Fruit fly (Drosophila melanogaster) whole organism, embryonic: Measurements from ENCODE around the gene Targ1.

ENCODE experiments used
- Ada2b ChIP-seq: fragments of 200-800 bp; sonication (Bioruptor generic); IDR thresholded peaks from 2 replicates; pipeline ENCODE4 v1.3.6; 2022; ENCODE audit warnings: missing biosample characterization, missing genetic modification characterization
- Atf3 ChIP-seq: fragments of 200-800 bp; sonication (Bioruptor generic); optimal IDR thresholded peaks from 3 replicates; lab custom pipeline; 2016; ENCODE audit warnings: missing biosample characterization, missing genetic modification characterization
- CG10979 ChIP-seq: fragments of 200-800 bp; sonication (Bioruptor generic); optimal IDR thresholded peaks from 2 replicates; lab custom pipeline; 2018; ENCODE audit warnings: missing biosample characterization, mild to moderate bottlenecking, missing genetic modification characterization, moderate library complexity
- CG11696 ChIP-seq: fragments of 200-800 bp; sonication (Bioruptor generic); IDR thresholded peaks from 2 replicates; pipeline ENCODE4 v1.3.6; 2022; ENCODE audit warnings: missing biosample characterization, missing genetic modification characterization
- CG12236 ChIP-seq: fragments of 200-800 bp; sonication (Bioruptor generic); optimal IDR thresholded peaks from 2 replicates; lab custom pipeline; 2016; ENCODE audit warnings: missing biosample characterization, missing genetic modification characterization
- CG13287 ChIP-seq: fragments of 200-800 bp; sonication (Bioruptor generic); IDR thresholded peaks from 2 replicates; pipeline ENCODE4 v1.3.6; 2022; ENCODE audit warnings: missing biosample characterization, missing genetic modification characterization; ENCODE audit not compliant: partially characterized antibody
- CG15514 ChIP-seq: fragments of 200-800 bp; sonication (Bioruptor generic); optimal IDR thresholded peaks from 3 replicates; lab custom pipeline; 2017; ENCODE audit warnings: missing biosample characterization, missing genetic modification characterization, mild to moderate bottlenecking, moderate library complexity, missing genetic modification reagents
- CG17568 ChIP-seq: fragments of 200-800 bp; sonication (Bioruptor generic); optimal IDR thresholded peaks from 2 replicates; lab custom pipeline; 2018; ENCODE audit warnings: missing biosample characterization, mild to moderate bottlenecking, missing genetic modification characterization, moderate library complexity
- CG2678 ChIP-seq: fragments of 200-800 bp; sonication (Bioruptor generic); optimal IDR thresholded peaks from 3 replicates; lab custom pipeline; 2019; ENCODE audit warnings: missing biosample characterization, mild to moderate bottlenecking, missing genetic modification characterization, moderate library complexity
- CG30020 ChIP-seq: fragments of 200-800 bp; optimal IDR thresholded peaks from 2 replicates; lab custom pipeline; 2019; ENCODE audit warnings: missing biosample characterization, mild to moderate bottlenecking, missing genetic modification characterization, moderate library complexity
- CG32767 ChIP-seq: fragments of 200-800 bp; sonication (Bioruptor generic); IDR thresholded peaks from 2 replicates; pipeline ENCODE4 v1.3.6; 2022; ENCODE audit warnings: missing biosample characterization, missing genetic modification characterization
- CG32772 ChIP-seq: fragments of 200-800 bp; sonication (Bioruptor generic); IDR thresholded peaks from 2 replicates; pipeline ENCODE4 v1.3.6; 2022; ENCODE audit warnings: missing biosample characterization, missing genetic modification characterization
- CG3847 ChIP-seq: fragments of 200-800 bp; sonication (Bioruptor generic); IDR thresholded peaks from 2 replicates; pipeline ENCODE4 v1.3.6; 2022; ENCODE audit warnings: missing biosample characterization, missing genetic modification characterization
- CG4282 ChIP-seq: fragments of 200-800 bp; sonication (Bioruptor generic); optimal IDR thresholded peaks from 2 replicates; lab custom pipeline; 2016; ENCODE audit warnings: missing biosample characterization, missing genetic modification characterization
- CG4360 ChIP-seq: fragments of 200-800 bp; sonication (Bioruptor generic); IDR thresholded peaks from 2 replicates; pipeline ENCODE4 v1.3.6; 2022; ENCODE audit warnings: missing biosample characterization, missing genetic modification characterization
- CG5245 ChIP-seq: fragments of 200-800 bp; sonication (Bioruptor generic); optimal IDR thresholded peaks from 3 replicates; lab custom pipeline; 2016; ENCODE audit warnings: missing biosample characterization, missing genetic modification characterization
- CG6813 ChIP-seq: fragments of 200-800 bp; sonication (Bioruptor generic); optimal IDR thresholded peaks from 2 replicates; lab custom pipeline; 2017; ENCODE audit warnings: missing biosample characterization, missing genetic modification characterization, mild to moderate bottlenecking, moderate library complexity, missing genetic modification reagents
- CG9727 ChIP-seq: fragments of 200-800 bp; sonication (Bioruptor generic); optimal IDR thresholded peaks from 3 replicates; lab custom pipeline; 2017; ENCODE audit warnings: missing biosample characterization, mild to moderate bottlenecking, missing genetic modification characterization
- CG9797 ChIP-seq: fragments of 200-800 bp; sonication (Bioruptor generic); optimal IDR thresholded peaks from 3 replicates; lab custom pipeline; 2018; ENCODE audit warnings: missing biosample characterization, mild to moderate bottlenecking, missing genetic modification characterization
- Camta ChIP-seq: fragments of 200-800 bp; sonication (Bioruptor generic); optimal IDR thresholded peaks from 2 replicates; lab custom pipeline; 2016; ENCODE audit warnings: missing biosample characterization, missing genetic modification characterization
- CoRest ChIP-seq: fragments of 200-800 bp; sonication (Bioruptor generic); optimal IDR thresholded peaks from 3 replicates; lab custom pipeline; 2018; ENCODE audit warnings: missing biosample characterization, mild to moderate bottlenecking, missing genetic modification characterization, moderate library complexity
- Deaf1 ChIP-seq: fragments of 200-800 bp; optimal IDR thresholded peaks from 3 replicates; lab custom pipeline; 2019; ENCODE audit warnings: missing biosample characterization, mild to moderate bottlenecking, missing genetic modification characterization, moderate library complexity
- Hey ChIP-seq: fragments of 200-800 bp; sonication (Bioruptor generic); optimal IDR thresholded peaks from 3 replicates; lab custom pipeline; 2018; ENCODE audit warnings: missing biosample characterization, mild to moderate bottlenecking, missing genetic modification characterization
- Hr51 ChIP-seq, 2 experiments: fragments of 200-800 bp; sonication (Bioruptor generic); optimal IDR thresholded peaks; 2 replicates in 1 of 2; 3 replicates in 1 of 2; lab custom pipeline; 2016 to 2018; ENCODE audit warnings: missing biosample characterization in 2 of 2, missing genetic modification characterization in 2 of 2, mild to moderate bottlenecking in 1 of 2, moderate library complexity in 1 of 2
- Nf-YC ChIP-seq: fragments of 200-800 bp; optimal IDR thresholded peaks from 3 replicates; lab custom pipeline; 2019; ENCODE audit warnings: missing biosample characterization, mild to moderate bottlenecking, missing genetic modification characterization, moderate library complexity
- NfI ChIP-seq: fragments of 200-800 bp; sonication (Bioruptor generic); optimal IDR thresholded peaks from 3 replicates; lab custom pipeline; 2018; ENCODE audit warnings: missing biosample characterization, mild to moderate bottlenecking, missing genetic modification characterization, moderate library complexity
- Sox102F ChIP-seq: fragments of 200-800 bp; sonication (Bioruptor generic); optimal IDR thresholded peaks from 2 replicates; lab custom pipeline; 2018; ENCODE audit warnings: missing biosample characterization, mild to moderate bottlenecking, missing genetic modification characterization, moderate library complexity
- ash1 ChIP-seq: fragments of 200-800 bp; sonication (Bioruptor generic); optimal IDR thresholded peaks from 2 replicates; lab custom pipeline; 2018; ENCODE audit warnings: missing biosample characterization, mild to moderate bottlenecking, missing genetic modification characterization
- ato ChIP-seq: fragments of 200-800 bp; sonication (Bioruptor generic); IDR thresholded peaks from 2 replicates; pipeline ENCODE4 v1.3.6; 2022; ENCODE audit warnings: missing biosample characterization, missing genetic modification characterization; ENCODE audit not compliant: partially characterized antibody
- bab2 ChIP-seq: fragments of 200-800 bp; sonication (Bioruptor generic); optimal IDR thresholded peaks from 2 replicates; lab custom pipeline; 2016; ENCODE audit warnings: missing biosample characterization, missing genetic modification characterization
- br ChIP-seq: fragments of >200 bp; optimal IDR thresholded peaks from 2 replicates; lab custom pipeline; 2017
- cato ChIP-seq: fragments of 200-800 bp; sonication (Bioruptor generic); optimal IDR thresholded peaks from 2 replicates; lab custom pipeline; 2016; ENCODE audit warnings: missing biosample characterization, missing genetic modification characterization, borderline replicate concordance
- dmrt99B ChIP-seq: fragments of 200-800 bp; sonication (Bioruptor generic); optimal IDR thresholded peaks from 2 replicates; lab custom pipeline; 2018; ENCODE audit warnings: missing biosample characterization, mild to moderate bottlenecking, missing genetic modification characterization, moderate library complexity
- fru ChIP-seq: fragments of >200 bp; optimal IDR thresholded peaks from 2 replicates; lab custom pipeline; 2017
- gem ChIP-seq: fragments of 200-800 bp; sonication (Bioruptor generic); optimal IDR thresholded peaks from 2 replicates; lab custom pipeline; 2019; ENCODE audit warnings: missing biosample characterization, mild to moderate bottlenecking, missing genetic modification characterization, moderate library complexity
- mld ChIP-seq: fragments of 200-800 bp; sonication (Bioruptor generic); IDR thresholded peaks from 3 replicates; pipeline ENCODE4 v1.3.6; 2022; ENCODE audit warnings: missing biosample characterization, missing genetic modification characterization; ENCODE audit not compliant: partially characterized antibody
- nerfin-1 ChIP-seq: fragments of 200-800 bp; sonication (Bioruptor generic); optimal IDR thresholded peaks from 3 replicates; lab custom pipeline; 2019; ENCODE audit warnings: missing biosample characterization, mild to moderate bottlenecking, missing genetic modification characterization, moderate library complexity
- onecut ChIP-seq: fragments of 200-800 bp; sonication (Bioruptor generic); IDR thresholded peaks from 2 replicates; pipeline ENCODE4 v1.3.6; 2022; ENCODE audit warnings: missing biosample characterization, missing genetic modification characterization
- otp ChIP-seq: fragments of 200-800 bp; sonication (Bioruptor generic); IDR thresholded peaks from 3 replicates; pipeline ENCODE4, ENCODE4 v1.3.6; 2022; ENCODE audit warnings: missing biosample characterization, missing genetic modification characterization
- ranshi ChIP-seq: fragments of 200-800 bp; sonication (Bioruptor generic); IDR thresholded peaks from 2 replicates; pipeline ENCODE4 v1.3.6; 2022; ENCODE audit warnings: missing biosample characterization, missing genetic modification characterization
- row ChIP-seq: fragments of 200-800 bp; sonication (Bioruptor generic); IDR thresholded peaks from 3 replicates; pipeline ENCODE4 v1.3.6; 2022; ENCODE audit warnings: missing biosample characterization, missing genetic modification characterization
- scrt ChIP-seq: fragments of 200-800 bp; sonication (Bioruptor generic); optimal IDR thresholded peaks from 2 replicates; lab custom pipeline; 2018; ENCODE audit warnings: missing biosample characterization, mild to moderate bottlenecking, missing genetic modification characterization, moderate library complexity
- sd ChIP-seq: fragments of 200-800 bp; sonication (Bioruptor generic); optimal IDR thresholded peaks from 3 replicates; lab custom pipeline; 2018; ENCODE audit warnings: missing biosample characterization, mild to moderate bottlenecking, missing genetic modification characterization, moderate library complexity
- shn ChIP-seq: fragments of 200-800 bp; sonication (Bioruptor generic); optimal IDR thresholded peaks from 3 replicates; lab custom pipeline; 2016; ENCODE audit warnings: missing biosample characterization, missing genetic modification characterization
- slp2 ChIP-seq: fragments of 200-800 bp; sonication (Bioruptor generic); optimal IDR thresholded peaks from 2 replicates; lab custom pipeline; 2016; ENCODE audit warnings: missing biosample characterization, missing genetic modification characterization
- sna ChIP-seq: fragments of 200-800 bp; sonication (Bioruptor generic); IDR thresholded peaks from 2 replicates; pipeline ENCODE4 v1.3.6; 2022; ENCODE audit warnings: missing biosample characterization, missing genetic modification characterization; ENCODE audit not compliant: partially characterized antibody
- sqz ChIP-seq: fragments of 200-800 bp; sonication (Bioruptor generic); optimal IDR thresholded peaks from 3 replicates; lab custom pipeline; 2018; ENCODE audit warnings: missing biosample characterization, mild to moderate bottlenecking, missing genetic modification characterization
- tap ChIP-seq: fragments of 200-800 bp; optimal IDR thresholded peaks from 3 replicates; lab custom pipeline; 2019; ENCODE audit warnings: missing biosample characterization, mild to moderate bottlenecking, missing genetic modification characterization, moderate library complexity
- twi ChIP-seq: fragments of 200-800 bp; optimal IDR thresholded peaks from 2 replicates; lab custom pipeline; 2019; ENCODE audit warnings: missing biosample characterization, mild to moderate bottlenecking, missing genetic modification characterization, moderate library complexity
- wdn ChIP-seq: fragments of 200-800 bp; sonication (Bioruptor generic); IDR thresholded peaks from 2 replicates; pipeline ENCODE4 v1.3.6; 2022; ENCODE audit warnings: missing biosample characterization, missing genetic modification characterization
- zen2 ChIP-seq: fragments of 200-800 bp; sonication (Bioruptor generic); IDR thresholded peaks from 3 replicates; pipeline ENCODE4 v1.3.6; 2022; ENCODE audit warnings: missing biosample characterization, missing genetic modification characterization; ENCODE audit not compliant: partially characterized antibody

Targ1 gene

dm6 chr3L:21196563-21196962 is 6.1 kb downstream of the Targ1 start, which contains the start of the genes Targ3 and park (continued):
- TF ChIP-seq CG32772 (GFP tag; lab: Robert Waterston, UW) (no peak), Atf3 (GFP tag; lab: Kevin White, UChicago) (no peak), otp (GFP tag; lab: Robert Waterston, UW) (0 out of 3 replicates have a peak, but pooled peaks have one; percentile 9), Hr51 (GFP tag; optimal IDR thresholded peaks at IDR 0.05; lab: Kevin White, UChicago) (peak in 1 of 2 experiments; percentile 48), ash1 (GFP tag; lab: Kevin White, UChicago) (no peak), shn (GFP tag; lab: Kevin White, UChicago) (peak; percentile 39), CG3847 (GFP tag; lab: Robert Waterston, UW) (peak; percentile 65), sna (peak; percentile 30; the same call in 1 of the 2 replicates), NfI (GFP tag; lab: Kevin White, UChicago) (peak; percentile 55), fru (lab: Kevin White, UChicago) (no peak), CG11696 (GFP tag; lab: Robert Waterston, UW) (no peak), CG13287 (GFP tag; lab: Robert Waterston, UW) (peak; percentile 49), CG12236 (GFP tag; lab: Kevin White, UChicago) (no peak), cato (GFP tag; lab: Kevin White, UChicago) (no peak), CG2678 (no peak), CG32767 (no peak), mld (GFP tag; lab: Robert Waterston, UW) (no peak), wdn (GFP tag; lab: Robert Waterston, UW) (no peak), twi (tag; lab: Kevin White, UChicago) (no peak), CoRest (tag; lab: Kevin White, UChicago) (peak; percentile 31), bab2 (no peak), Sox102F (GFP tag; lab: Kevin White, UChicago) (no peak), slp2 (GFP tag; lab: Kevin White, UChicago) (no peak), CG4282 (GFP tag; lab: Kevin White, UChicago) (peak; percentile 55), CG17568 (GFP tag; lab: Kevin White, UChicago) (no peak), br (no peak), CG9797 (GFP tag; lab: Kevin White, UChicago) (peak; percentile 9), gem (tag; lab: Kevin White, UChicago) (peak; percentile 20), Camta (GFP tag; lab: Kevin White, UChicago) (no peak), CG10979 (tag; lab: Kevin White, UChicago) (peak; percentile 1), Ada2b (GFP tag; lab: Robert Waterston, UW) (no peak), Nf-YC (no peak), tap (tag; lab: Kevin White, UChicago) (no peak), CG30020 (no peak), dmrt99B (tag; lab: Kevin White, UChicago) (no peak)
- TF ChIP-seq, all 482 proteins: peak for 125

DNA sequence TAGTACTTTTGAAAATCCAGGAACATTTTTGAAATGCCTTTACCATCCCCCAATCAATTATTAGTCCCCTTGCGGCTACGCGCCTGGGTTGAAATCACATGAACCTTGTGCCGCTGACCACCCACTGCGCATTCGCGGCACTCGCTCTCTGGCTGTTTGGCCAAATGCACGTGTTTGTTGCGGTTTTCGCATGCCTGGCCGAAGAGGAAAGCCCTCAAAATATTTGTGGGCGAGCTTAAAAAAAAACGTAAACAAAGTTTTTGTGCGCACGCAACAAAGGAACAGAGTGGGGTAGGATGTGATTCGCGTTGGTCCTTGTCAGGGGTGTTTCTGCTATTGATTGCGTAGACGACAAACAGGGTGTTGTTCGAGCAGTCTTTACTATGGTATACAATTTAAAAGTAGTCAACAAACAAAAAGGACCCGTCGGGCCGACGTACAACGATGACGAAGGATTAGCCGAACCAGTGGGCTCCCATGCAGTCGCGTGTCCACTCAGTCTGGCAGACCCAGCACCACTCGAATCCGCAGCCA is 8.2 kb downstream of the Targ1 start:
- TF ChIP-seq ranshi (GFP tag; lab: Robert Waterston, UW): 0 out of 2 replicates have a peak, but pooled peaks have one; percentile 11
- TF ChIP-seq ato (GFP tag; lab: Robert Waterston, UW): no peak
- no peak for TF ChIP-seq CG6813 (GFP tag; lab: Kevin White, UChicago)
- peak; percentile 87 for TF ChIP-seq onecut (GFP tag; lab: Robert Waterston, UW)
- TF ChIP-seq zen2 (GFP tag; lab: Robert Waterston, UW): 0 out of 3 replicates have a peak, but pooled peaks have one; percentile 8
- peak; percentile 29 for TF ChIP-seq Hey
- peak; percentile 12 for TF ChIP-seq CG15514
- peak; percentile 65 for TF ChIP-seq sd (tag; lab: Kevin White, UChicago)
- peak; percentile 53 for TF ChIP-seq Deaf1 (tag; lab: Kevin White, UChicago)
- 0 out of 3 replicates have a peak, but pooled peaks have one; percentile 9 for TF ChIP-seq row (GFP tag; lab: Robert Waterston, UW)
- TF ChIP-seq nerfin-1 (tag; lab: Kevin White, UChicago): peak; percentile 85
- TF ChIP-seq CG9727 (GFP tag; lab: Kevin White, UChicago): no peak
- peak; percentile 70 for TF ChIP-seq sqz
- no peak for TF ChIP-seq CG5245
- peak; percentile 2 for TF ChIP-seq scrt (GFP tag; lab: Kevin White, UChicago)
- no peak for TF ChIP-seq slp2 (GFP tag; lab: Kevin White, UChicago)
- no peak for TF ChIP-seq CG4360 (GFP tag; lab: Robert Waterston, UW)
